Worm (Caenorhabditis elegans): ENCODE measurements around the gene immt-2.

immt-2 gene

ce11 chrV:16788967-16789366 lies at the start of gene immt-2:
Gene immt-2, plus strand, starts transcription at chrV:16789267.
- TF ChIP-seq mbf-1 (tag; optimal IDR thresholded peaks at IDR 0.05) (no peak), nhr-25 (tag; optimal IDR thresholded peaks at IDR 0.05) (no peak), nhr-10 (tag; optimal IDR thresholded peaks at IDR 0.05) (no peak), nhr-77 (tag; optimal IDR thresholded peaks at IDR 0.05) (no peak), peb-1 (tag; optimal IDR thresholded peaks at IDR 0.05) (no peak), sem-4 (tag; optimal IDR thresholded peaks at IDR 0.05) (no peak)

ce11 chrV:16742123-16742522 lies 46.9 kb upstream of the immt-2 start, which contains the start of gene T25E12.6:
Gene T25E12.6, plus strand, starts transcription at chrV:16742423.
- TF ChIP-seq ceh-82 (tag; optimal IDR thresholded peaks at IDR 0.05) (no peak), R02D3.7 (tag; optimal IDR thresholded peaks at IDR 0.05) (no peak), mbf-1 (tag; optimal IDR thresholded peaks at IDR 0.05) (no peak), ztf-4 (tag; optimal IDR thresholded peaks at IDR 0.05) (no peak), nhr-23 (tag; optimal IDR thresholded peaks at IDR 0.05) (no peak), nhr-6 (tag; optimal IDR thresholded peaks at IDR 0.05) (no peak), ama-1 (optimal IDR thresholded peaks at IDR 0.05) (no peak), nhr-11 (tag; optimal IDR thresholded peaks at IDR 0.05) (no peak), lin-11 (tag; optimal IDR thresholded peaks at IDR 0.05) (no peak), snpc-4 (tag; optimal IDR thresholded peaks at IDR 0.05) (no peak), blmp-1 (tag; optimal IDR thresholded peaks at IDR 0.05; ENCODE audit: insufficient read depth) (no peak), lin-13 (GFP tag; optimal IDR thresholded peaks at IDR 0.05) (no peak), fos-1 (tag; optimal IDR thresholded peaks at IDR 0.05) (no peak), aly-2 (tag; optimal IDR thresholded peaks at IDR 0.05) (no peak), peb-1 (tag; optimal IDR thresholded peaks at IDR 0.05) (no peak), mab-5 (tag; optimal IDR thresholded peaks at IDR 0.05) (no peak)

ce11 chrV:16744783-16745182 lies 44.3 kb upstream of the immt-2 start:
- TF ChIP-seq nhr-129 (tag; optimal IDR thresholded peaks at IDR 0.05) (no peak), Y55F3AM.14 (GFP tag; optimal IDR thresholded peaks at IDR 0.05) (no peak), nhr-25 (tag; optimal IDR thresholded peaks at IDR 0.05) (no peak), sem-4 (tag; optimal IDR thresholded peaks at IDR 0.05) (no peak), aly-2 (tag; optimal IDR thresholded peaks at IDR 0.05) (no peak), snpc-4 (tag; optimal IDR thresholded peaks at IDR 0.05) (no peak), nhr-10 (tag; optimal IDR thresholded peaks at IDR 0.05) (no peak), ceh-16 (tag; optimal IDR thresholded peaks at IDR 0.05) (no peak), mdl-1 (tag; optimal IDR thresholded peaks at IDR 0.05) (no peak), nhr-237 (tag; optimal IDR thresholded peaks at IDR 0.05) (no peak), sma-3 (GFP tag; optimal IDR thresholded peaks at IDR 0.05) (no peak)

- TF ChIP-seq F13H6.1 (tag; optimal IDR thresholded peaks at IDR 0.05), result no peak
- TF ChIP-seq egl-27 (tag; optimal IDR thresholded peaks at IDR 0.05), result no peak
Observed at ce11 chrV:16745214-16745613, 43.9 kb upstream of the immt-2 start.

- no peak for TF ChIP-seq lin-39 (tag; optimal IDR thresholded peaks at IDR 0.05)
- no peak for TF ChIP-seq unc-55 (GFP tag; optimal IDR thresholded peaks at IDR 0.05)
- no peak for TF ChIP-seq mdl-1 (tag; optimal IDR thresholded peaks at IDR 0.05)
- no peak for TF ChIP-seq nhr-10 (tag; optimal IDR thresholded peaks at IDR 0.05)
- no peak for TF ChIP-seq unc-39 (tag; optimal IDR thresholded peaks at IDR 0.05)
- TF ChIP-seq lsy-2 (tag; optimal IDR thresholded peaks at IDR 0.05), result no peak
- no peak for TF ChIP-seq mbf-1 (tag; optimal IDR thresholded peaks at IDR 0.05)
- no peak for TF ChIP-seq ztf-11 (tag; optimal IDR thresholded peaks at IDR 0.05)
- no peak for TF ChIP-seq lin-11 (tag; optimal IDR thresholded peaks at IDR 0.05)
- TF ChIP-seq elt-1 (tag; optimal IDR thresholded peaks at IDR 0.05), result no peak
Observed at ce11 chrV:16746231-16746990, 42.7 kb upstream of the immt-2 start, which contains the start of gene gyg-2. Gene gyg-2, minus strand, starts transcription at chrV:16746258.

Data from whole organism, L2 larva.